Worm (Caenorhabditis elegans): ENCODE results near the gene fbxa-74.

- no peak for TF ChIP-seq ceh-14 (tag; optimal IDR thresholded peaks at IDR 0.05)
- no peak for TF ChIP-seq gmeb-2 (tag; optimal IDR thresholded peaks at IDR 0.05)
- no peak for TF ChIP-seq sox-4 (tag; optimal IDR thresholded peaks at IDR 0.05)
- no peak for TF ChIP-seq dve-1 (tag; optimal IDR thresholded peaks at IDR 0.05)
- no peak for TF ChIP-seq nhr-11 (tag; optimal IDR thresholded peaks at IDR 0.05)
- TF ChIP-seq ztf-16 (tag; optimal IDR thresholded peaks at IDR 0.05): no peak
Observed at ce11 chrIII:1673320-1673719, 25.5 kb downstream of the fbxa-74 start.

All from whole organism, late embryonic.